Worm (Caenorhabditis elegans): ENCODE data around the gene F10D7.10.

- no peak for TF ChIP-seq tab-1 (GFP tag; IDR thresholded peaks at IDR 0.05)
- no peak for TF ChIP-seq cog-1 (tag; optimal IDR thresholded peaks at IDR 0.05)
- no peak for TF ChIP-seq flt-1 (GFP tag; IDR thresholded peaks at IDR 0.05)
Observed at ce11 chrX:17362529-17362928, 17.0 kb downstream of the F10D7.10 start, which contains the start of gene F10D7.11.

All from whole organism, midembryonic.